ENCODE assay signal across 4 fruit fly cellular contexts in genomic region chr3L:16885042-16885441, dm6.
A peak's percentile ranks its signal among the peaks of the same experiment; 100 is the strongest.
TF ChIP-seq lines count a peak whose summit lies in the region.

No protein-coding gene starts in this region.

- no peak for TF ChIP-seq CTCF in whole organism, embryonic (GFP tag; optimal IDR thresholded peaks at IDR 0.05; lab: Kevin White, UChicago)

TF ChIP-seq in whole organism, adult, 20 proteins besides CTCF, POLR2A, EP300 and RAD21:
- no peak for TF ChIP-seq ovo (GFP tag; optimal IDR thresholded peaks at IDR 0.05; lab: Kevin White, UChicago)
- peak; percentile 45 for TF ChIP-seq CG33017 (tag; optimal IDR thresholded peaks at IDR 0.05; lab: Kevin White, UChicago)

TF ChIP-seq in whole organism, embryonic, 481 proteins besides CTCF, POLR2A, EP300 and RAD21 (continues in another document):
- TF ChIP-seq croc (GFP tag; conservative IDR thresholded peaks at IDR 0.05; lab: Robert Waterston, UW) (no peak), CG6813 (GFP tag; optimal IDR thresholded peaks at IDR 0.05; lab: Kevin White, UChicago) (no peak), Bteb2 (GFP tag; optimal IDR thresholded peaks at IDR 0.05; lab: Kevin White, UChicago) (no peak), grn (GFP tag; optimal IDR thresholded peaks at IDR 0.05; lab: Kevin White, UChicago) (no peak), CG33557 (GFP tag; optimal IDR thresholded peaks at IDR 0.05; lab: Kevin White, UChicago) (no peak), hth (optimal IDR thresholded peaks at IDR 0.05; lab: Kevin White, UChicago) (no peak), usp (GFP tag; optimal IDR thresholded peaks at IDR 0.05; lab: Kevin White, UChicago) (no peak), CG2120 (GFP tag; optimal IDR thresholded peaks at IDR 0.05; lab: Kevin White, UChicago) (peak; percentile 72), dmrt11E (tag; optimal IDR thresholded peaks at IDR 0.05; lab: Kevin White, UChicago) (no peak), CG15479 (GFP tag; optimal IDR thresholded peaks at IDR 0.05; lab: Kevin White, UChicago) (no peak), CG10979 (tag; optimal IDR thresholded peaks at IDR 0.05; lab: Kevin White, UChicago) (no peak), CG5245 (GFP tag; optimal IDR thresholded peaks at IDR 0.05; lab: Kevin White, UChicago) (no peak), CG15269 (tag; optimal IDR thresholded peaks at IDR 0.05; lab: Kevin White, UChicago) (peak; percentile 49), sob (GFP tag; IDR thresholded peaks at IDR 0.05; lab: Robert Waterston, UW) (peak; percentile 45; the same call in 1 of the 2 replicates), CG11085 (GFP tag; IDR thresholded peaks at IDR 0.05; lab: Robert Waterston, UW) (no peak), D19B (GFP tag; optimal IDR thresholded peaks at IDR 0.05; lab: Kevin White, UChicago) (peak; percentile 20), CG1792 (GFP tag; optimal IDR thresholded peaks at IDR 0.05; lab: Kevin White, UChicago) (no peak), CG18599 (GFP tag; optimal IDR thresholded peaks at IDR 0.05; lab: Kevin White, UChicago) (peak; percentile 45), org-1 (GFP tag; optimal IDR thresholded peaks at IDR 0.05; lab: Kevin White, UChicago) (no peak), onecut (GFP tag; IDR thresholded peaks at IDR 0.05; lab: Robert Waterston, UW) (no peak), Nf-YA (GFP tag; IDR thresholded peaks at IDR 0.05; lab: Robert Waterston, UW) (no peak), esg (GFP tag; conservative IDR thresholded peaks at IDR 0.05; lab: Robert Waterston, UW) (no peak), Hr51 (GFP tag; optimal IDR thresholded peaks at IDR 0.05; lab: Kevin White, UChicago) (peak in 1 of 2 experiments; percentile 44), cad (GFP tag; optimal IDR thresholded peaks at IDR 0.05; lab: Kevin White, UChicago) (no peak), bab2 (GFP tag; optimal IDR thresholded peaks at IDR 0.05; lab: Kevin White, UChicago) (no peak), CG9215 (GFP tag; IDR thresholded peaks at IDR 0.05; lab: Robert Waterston, UW) (0 out of 2 replicates have a peak, but pooled peaks have one; percentile 12), al (GFP tag; IDR thresholded peaks at IDR 0.05; lab: Robert Waterston, UW) (peak; percentile 65; the same call in 1 of the 2 replicates), Lpt (GFP tag; optimal IDR thresholded peaks at IDR 0.05; lab: Kevin White, UChicago) (no peak), E2f2 (GFP tag; IDR thresholded peaks at IDR 0.05; lab: Robert Waterston, UW) (0 out of 2 replicates have a peak, but pooled peaks have one; percentile 26), CG12391 (tag; optimal IDR thresholded peaks at IDR 0.05; lab: Kevin White, UChicago) (peak; percentile 16)

TF ChIP-seq in whole organism, prepupa, 60 proteins besides CTCF, POLR2A, EP300 and RAD21 (continues in another document):
- no peak for TF ChIP-seq vri (GFP tag; optimal IDR thresholded peaks at IDR 0.05; lab: Kevin White, UChicago)
- TF ChIP-seq fkh (GFP tag; optimal IDR thresholded peaks at IDR 0.05; lab: Kevin White, UChicago), result no peak
- TF ChIP-seq CG31627 (GFP tag; optimal IDR thresholded peaks at IDR 0.05; lab: Kevin White, UChicago), result no peak
- TF ChIP-seq Sox15 (GFP tag; optimal IDR thresholded peaks at IDR 0.05; lab: Kevin White, UChicago), result no peak
- TF ChIP-seq CG32006 (GFP tag; optimal IDR thresholded peaks at IDR 0.05; lab: Kevin White, UChicago), result peak; percentile 18
- no peak for TF ChIP-seq Sox102F (GFP tag; optimal IDR thresholded peaks at IDR 0.05; lab: Kevin White, UChicago)
- TF ChIP-seq CG6808 (GFP tag; optimal IDR thresholded peaks at IDR 0.05; lab: Kevin White, UChicago), result no peak
- TF ChIP-seq CG11762 (GFP tag; optimal IDR thresholded peaks at IDR 0.05; lab: Kevin White, UChicago; ENCODE audit: insufficient read depth), result no peak
- 0 out of 2 replicates have a peak, but pooled peaks have one; percentile 29 for TF ChIP-seq CG11294 (GFP tag; IDR thresholded peaks at IDR 0.05; lab: Robert Waterston, UW)
- no peak for TF ChIP-seq fd85E (GFP tag; optimal IDR thresholded peaks at IDR 0.05; lab: Kevin White, UChicago)
- no peak for TF ChIP-seq topi (GFP tag; optimal IDR thresholded peaks at IDR 0.05; lab: Kevin White, UChicago)
- TF ChIP-seq CG6163 (GFP tag; IDR thresholded peaks at IDR 0.05; lab: Robert Waterston, UW), result 0 out of 3 replicates have a peak, but pooled peaks have one; percentile 28
- no peak for TF ChIP-seq CG3032 (tag; optimal IDR thresholded peaks at IDR 0.05; lab: Kevin White, UChicago)
- no peak for TF ChIP-seq Eip78C (GFP tag; lab: Kevin White, UChicago)
- no peak for TF ChIP-seq Eip75B (GFP tag; optimal IDR thresholded peaks at IDR 0.05; lab: Kevin White, UChicago)
- TF ChIP-seq CG15336 (GFP tag; IDR thresholded peaks at IDR 0.05; lab: Robert Waterston, UW), result peak; percentile 71
- TF ChIP-seq svp (GFP tag; lab: Kevin White, UChicago), result no peak
- TF ChIP-seq CG16779 (tag; optimal IDR thresholded peaks at IDR 0.05; lab: Kevin White, UChicago), result no peak
- TF ChIP-seq CG9139 (GFP tag; optimal IDR thresholded peaks at IDR 0.05; lab: Kevin White, UChicago), result no peak
- TF ChIP-seq esn (GFP tag; optimal IDR thresholded peaks at IDR 0.05; lab: Kevin White, UChicago), result no peak
- TF ChIP-seq net (GFP tag; optimal IDR thresholded peaks at IDR 0.05; lab: Kevin White, UChicago), result no peak
- no peak for TF ChIP-seq Met (GFP tag; optimal IDR thresholded peaks at IDR 0.05; lab: Kevin White, UChicago)
- TF ChIP-seq CG8319 (GFP tag; optimal IDR thresholded peaks at IDR 0.05; lab: Kevin White, UChicago), result no peak
- TF ChIP-seq acj6 (GFP tag; optimal IDR thresholded peaks at IDR 0.05; lab: Kevin White, UChicago), result no peak
- TF ChIP-seq CG6276 (GFP tag; optimal IDR thresholded peaks at IDR 0.05; lab: Kevin White, UChicago), result peak; percentile 12
- TF ChIP-seq Ets96B (tag; optimal IDR thresholded peaks at IDR 0.05; lab: Kevin White, UChicago), result no peak
- no peak for TF ChIP-seq CG1621 (tag; optimal IDR thresholded peaks at IDR 0.05; lab: Kevin White, UChicago)
- no peak for TF ChIP-seq achi (GFP tag; optimal IDR thresholded peaks at IDR 0.05; lab: Kevin White, UChicago)
- peak in 1 of 2 experiments; percentile 12 for TF ChIP-seq salr (GFP tag; optimal IDR thresholded peaks at IDR 0.05; lab: Kevin White, UChicago)
- no peak for TF ChIP-seq dsx (GFP tag; optimal IDR thresholded peaks at IDR 0.05; lab: Kevin White, UChicago; ENCODE audit: poor library complexity, severe bottlenecking)
- TF ChIP-seq Hr4 (GFP tag; optimal IDR thresholded peaks at IDR 0.05; lab: Kevin White, UChicago), result peak; percentile 19
- no peak for TF ChIP-seq pdm3 (GFP tag; optimal IDR thresholded peaks at IDR 0.05; lab: Kevin White, UChicago)

TF ChIP-seq in whole organism, pupa, 21 proteins besides CTCF, POLR2A, EP300 and RAD21:
- no peak for TF ChIP-seq D1 (tag; optimal IDR thresholded peaks at IDR 0.05; lab: Kevin White, UChicago)
- TF ChIP-seq CG9948 (tag; optimal IDR thresholded peaks at IDR 0.05; lab: Kevin White, UChicago), result no peak
- peak; percentile 81 for TF ChIP-seq CG32121 (GFP tag; IDR thresholded peaks at IDR 0.05; lab: Robert Waterston, UW)
- TF ChIP-seq CG4496 (GFP tag; IDR thresholded peaks at IDR 0.05; lab: Robert Waterston, UW), result peak; percentile 63
- TF ChIP-seq CG8301 (tag; optimal IDR thresholded peaks at IDR 0.05; lab: Kevin White, UChicago), result peak; percentile 5
- peak; percentile 59 for TF ChIP-seq Ets98B (GFP tag; IDR thresholded peaks at IDR 0.05; lab: Robert Waterston, UW)
